Worm (Caenorhabditis elegans) whole organism, early embryonic: Measurements from ENCODE around the gene nhr-159.

Experiments
- B0310.2 ChIP-seq: sonication (generic microtip); optimal IDR thresholded peaks from 2 replicates; lab custom pipeline; 2016; ENCODE audit warnings: mild to moderate bottlenecking, missing genetic modification characterization, missing compliant biosample characterization
- F13C5.2 ChIP-seq: sonication (generic microtip); optimal IDR thresholded peaks from 2 replicates; lab custom pipeline; 2017; ENCODE audit warnings: mild to moderate bottlenecking, missing genetic modification characterization, inconsistent platforms, missing compliant biosample characterization
- aly-1 ChIP-seq: sonication (generic microtip); optimal IDR thresholded peaks from 2 replicates; lab custom pipeline; 2016; ENCODE audit warnings: missing genetic modification characterization, missing compliant biosample characterization
- ama-1 ChIP-seq: fragments of 150-350 bp; optimal IDR thresholded peaks from 2 replicates; lab custom pipeline; 2014
- ceh-13 ChIP-seq: fragments of 200-800 bp; sonication (Bioruptor generic); optimal IDR thresholded peaks from 2 replicates; lab custom pipeline; 2018; ENCODE audit warnings: mild to moderate bottlenecking, missing genetic modification characterization, missing compliant biosample characterization
- ceh-36 ChIP-seq: sonication (generic microtip); optimal IDR thresholded peaks from 2 replicates; lab custom pipeline; 2016; ENCODE audit warnings: missing genetic modification characterization, inconsistent platforms, missing compliant biosample characterization
- ets-7 ChIP-seq: sonication (generic microtip); optimal IDR thresholded peaks from 2 replicates; lab custom pipeline; 2016; ENCODE audit warnings: missing genotype, missing genetic modification characterization, missing compliant biosample characterization
- flt-1 ChIP-seq: fragments of 200-800 bp; sonication (Bioruptor generic); IDR thresholded peaks from 2 replicates; pipeline ENCODE4 v1.3.6; 2022; ENCODE audit warnings: missing genetic modification characterization, missing compliant biosample characterization
- hmbx-1 ChIP-seq: sonication (generic microtip); optimal IDR thresholded peaks from 2 replicates; lab custom pipeline; 2016; ENCODE audit warnings: mild to moderate bottlenecking, missing genetic modification characterization, missing compliant biosample characterization
- hmg-4 ChIP-seq: fragments of 200-800 bp; sonication (Bioruptor generic); optimal IDR thresholded peaks from 2 replicates; lab custom pipeline; 2018; ENCODE audit warnings: mild to moderate bottlenecking, missing genetic modification characterization, missing compliant biosample characterization
- hnd-1 ChIP-seq: sonication (generic microtip); optimal IDR thresholded peaks from 2 replicates; lab custom pipeline; 2016; ENCODE audit warnings: missing genetic modification characterization, missing compliant biosample characterization
- pes-1 ChIP-seq: fragments of 200-800 bp; sonication (Bioruptor generic); IDR thresholded peaks from 2 replicates; pipeline ENCODE4 v1.3.6; 2022; ENCODE audit warnings: missing genetic modification reagents, missing genetic modification characterization, missing compliant biosample characterization
- scrt-1 ChIP-seq: fragments of 200-800 bp; sonication (Bioruptor generic); IDR thresholded peaks from 2 replicates; pipeline ENCODE4 v1.3.6; 2022; ENCODE audit warnings: missing genetic modification characterization, missing compliant biosample characterization
- sea-1 ChIP-seq: fragments of 200-800 bp; sonication (Bioruptor generic); conservative IDR thresholded peaks from 2 replicates; pipeline ENCODE4 v1.3.6; 2022; ENCODE audit warnings: missing genetic modification characterization, missing compliant biosample characterization
- tbx-11 ChIP-seq: fragments of 200-800 bp; sonication (Bioruptor generic); IDR thresholded peaks from 2 replicates; pipeline ENCODE4 v1.3.6; 2022; ENCODE audit warnings: missing genetic modification characterization, missing compliant biosample characterization
- tbx-37 ChIP-seq: fragments of 200-800 bp; sonication (Bioruptor generic); conservative IDR thresholded peaks from 2 replicates; pipeline ENCODE4 v1.3.6; 2022; ENCODE audit warnings: missing genetic modification reagents, missing genetic modification characterization, missing compliant biosample characterization
- tra-4 ChIP-seq: sonication (generic microtip); optimal IDR thresholded peaks from 2 replicates; lab custom pipeline; 2017; ENCODE audit warnings: missing genetic modification characterization, missing compliant biosample characterization

The nhr-159 gene

DNA sequence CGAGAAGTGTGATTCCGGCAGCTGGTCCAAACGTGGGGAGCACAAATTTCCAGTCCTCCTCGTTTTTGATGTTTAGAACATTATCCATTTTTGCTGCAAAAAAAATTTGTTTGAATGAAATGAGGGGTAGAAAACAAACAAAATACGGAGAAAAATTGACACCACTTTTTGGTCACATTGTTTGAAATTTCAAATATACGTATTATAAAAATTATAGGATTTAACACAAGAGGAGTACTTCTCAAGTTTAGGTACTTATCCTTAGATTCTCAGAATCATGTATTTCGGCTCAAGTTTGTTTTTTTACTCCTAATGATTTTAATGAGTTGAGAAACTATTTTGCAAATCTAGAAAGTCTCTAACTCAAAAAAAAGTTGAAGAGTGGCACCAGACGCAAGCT, 13.8 kb upstream of the nhr-159 start, which contains the start of gene C17E7.12:
C17E7.12 (minus strand) TSS at position 101 of the 400 bp plus-strand sequence.
- no peak for TF ChIP-seq ceh-13 (GFP tag; lab: Kevin White, UChicago)
- TF ChIP-seq hmbx-1 (tag; lab: Kevin White, UChicago), result no peak
- no peak for TF ChIP-seq hmg-4
- TF ChIP-seq F13C5.2, result no peak
- TF ChIP-seq aly-1 (tag; lab: Kevin White, UChicago), result no peak
- TF ChIP-seq tbx-37 (GFP tag; lab: Robert Waterston, UW), result no peak
- TF ChIP-seq hnd-1 (tag; lab: Kevin White, UChicago), result no peak
- no peak for TF ChIP-seq ama-1 (lab: Kevin White, UChicago)

DNA sequence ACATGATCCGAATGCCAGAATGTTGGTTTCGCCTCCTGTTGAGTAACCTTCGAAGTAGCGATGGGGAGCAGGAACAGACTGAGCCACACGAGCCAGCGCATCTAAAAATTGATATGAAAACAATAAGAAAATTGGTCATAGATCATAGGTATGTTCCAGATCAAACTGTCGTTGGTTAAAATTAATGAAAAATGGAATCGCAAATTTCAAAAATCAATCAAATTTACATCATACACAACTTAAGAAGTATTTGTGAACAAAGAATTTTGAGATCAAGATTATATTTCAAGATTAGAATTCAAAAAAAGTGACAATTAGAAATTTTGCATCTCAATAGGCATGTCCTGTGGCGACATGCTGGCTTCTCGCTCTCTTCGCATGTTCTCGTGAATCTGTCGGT, 12.6 kb upstream of the nhr-159 start, which contains the start of gene C17E7.9:
C17E7.9 (minus strand) TSS at position 101 of the 400 bp plus-strand sequence.
- no peak for TF ChIP-seq sea-1 (GFP tag; lab: Robert Waterston, UW)
- TF ChIP-seq flt-1 (GFP tag; lab: Robert Waterston, UW), result no peak
- TF ChIP-seq ets-7, result no peak
- TF ChIP-seq tbx-37 (GFP tag; lab: Robert Waterston, UW), result no peak
- no peak for TF ChIP-seq ceh-13 (GFP tag; lab: Kevin White, UChicago)
- TF ChIP-seq scrt-1 (GFP tag; lab: Robert Waterston, UW), result no peak
- no peak for TF ChIP-seq hmbx-1 (tag; lab: Kevin White, UChicago)
- no peak for TF ChIP-seq ama-1 (lab: Kevin White, UChicago)
- no peak for TF ChIP-seq F13C5.2
- TF ChIP-seq tra-4 (tag; lab: Kevin White, UChicago), result no peak
- TF ChIP-seq aly-1 (tag; lab: Kevin White, UChicago), result no peak
- no peak for TF ChIP-seq pes-1 (GFP tag; lab: Robert Waterston, UW)
- no peak for TF ChIP-seq B0310.2 (tag; lab: Kevin White, UChicago)
- TF ChIP-seq hmg-4, result no peak
- no peak for TF ChIP-seq tbx-11 (GFP tag; lab: Robert Waterston, UW)
- no peak for TF ChIP-seq ceh-36 (tag; lab: Kevin White, UChicago)
- no peak for TF ChIP-seq hnd-1 (tag; lab: Kevin White, UChicago)

DNA sequence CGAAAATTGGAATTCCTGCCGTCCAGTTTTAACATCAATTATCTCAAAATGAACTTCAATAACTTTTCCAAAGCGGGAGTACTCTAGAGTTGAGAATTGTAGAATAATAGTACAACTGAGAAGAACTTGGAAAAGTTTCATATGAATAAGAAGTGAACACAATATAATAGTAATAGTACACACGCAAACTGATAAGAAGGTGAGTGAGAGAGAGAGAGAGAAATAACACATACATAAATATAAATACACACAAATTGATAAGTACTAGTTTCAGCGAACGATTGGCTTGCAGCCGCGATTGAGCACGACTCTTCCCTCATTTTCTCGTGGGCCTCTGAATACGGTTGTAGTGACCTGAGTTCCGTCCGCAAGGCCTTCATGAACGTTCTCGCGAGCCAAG, 11.0 kb upstream of the nhr-159 start, which contains the start of gene C17E7.13:
C17E7.13 (minus strand) TSS at position 176 of the 400 bp plus-strand sequence.
- TF ChIP-seq flt-1 (GFP tag; lab: Robert Waterston, UW) (no peak), ets-7 (no peak), ama-1 (lab: Kevin White, UChicago) (no peak), tbx-11 (GFP tag; lab: Robert Waterston, UW) (no peak), hnd-1 (tag; lab: Kevin White, UChicago) (no peak), sea-1 (GFP tag; lab: Robert Waterston, UW) (no peak), hmg-4 (no peak), tra-4 (tag; lab: Kevin White, UChicago) (no peak), ceh-13 (GFP tag; lab: Kevin White, UChicago) (no peak), hmbx-1 (tag; lab: Kevin White, UChicago) (no peak), tbx-37 (GFP tag; lab: Robert Waterston, UW) (no peak), F13C5.2 (no peak), pes-1 (GFP tag; lab: Robert Waterston, UW) (no peak), B0310.2 (tag; lab: Kevin White, UChicago) (no peak), aly-1 (tag; lab: Kevin White, UChicago) (no peak), ceh-36 (tag; lab: Kevin White, UChicago) (no peak), scrt-1 (GFP tag; lab: Robert Waterston, UW) (no peak)

DNA sequence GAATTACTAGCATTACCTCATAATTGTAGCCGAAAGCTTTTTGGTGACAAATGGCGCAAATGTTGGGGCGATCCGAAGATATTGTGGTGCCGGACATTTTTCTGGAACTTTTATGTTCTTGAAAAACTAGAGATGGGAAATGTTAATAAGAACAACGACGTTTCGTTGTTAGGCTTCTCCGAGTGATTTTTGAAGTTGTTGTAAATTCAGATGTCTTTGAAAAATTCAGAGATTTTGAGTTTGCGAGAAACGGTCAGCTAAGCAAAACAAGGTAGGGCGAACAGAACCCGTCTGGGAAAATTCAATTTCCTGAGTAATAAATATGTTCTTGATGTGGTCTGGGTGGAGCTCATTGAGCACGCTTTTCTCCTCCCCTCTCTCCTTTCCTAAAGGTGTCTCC, 8.0 kb upstream of the nhr-159 start, which contains the start of gene nhr-124:
nhr-124 (minus strand) TSS at position 101 of the 400 bp plus-strand sequence.
- no peak for TF ChIP-seq scrt-1 (GFP tag; lab: Robert Waterston, UW)
- TF ChIP-seq pes-1 (GFP tag; lab: Robert Waterston, UW), result no peak
- TF ChIP-seq ama-1 (lab: Kevin White, UChicago), result no peak

DNA sequence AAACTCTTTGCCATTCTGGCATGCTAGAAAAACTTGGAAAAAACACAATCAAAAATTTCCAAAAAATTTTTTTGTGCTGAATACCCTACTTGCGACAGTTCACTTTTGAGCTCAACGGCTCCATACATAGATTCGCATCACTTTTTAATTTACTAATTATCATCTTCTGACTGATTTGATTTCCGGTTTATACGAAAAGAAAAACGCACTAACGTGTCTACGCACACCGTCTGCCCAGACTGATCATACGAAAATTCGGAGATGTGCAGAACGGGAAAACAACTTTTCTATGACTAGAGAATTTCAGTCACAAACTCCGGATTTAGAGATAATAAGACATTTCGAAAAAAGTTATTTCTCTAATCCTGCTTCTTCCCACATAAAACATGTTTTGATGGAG, 6.4 kb upstream of the nhr-159 start:
- TF ChIP-seq F13C5.2 (no peak), ceh-13 (GFP tag; lab: Kevin White, UChicago) (no peak), sea-1 (GFP tag; lab: Robert Waterston, UW) (no peak), tbx-37 (GFP tag; lab: Robert Waterston, UW) (no peak), pes-1 (GFP tag; lab: Robert Waterston, UW) (no peak), tbx-11 (GFP tag; lab: Robert Waterston, UW) (no peak), hnd-1 (tag; lab: Kevin White, UChicago) (no peak), B0310.2 (tag; lab: Kevin White, UChicago) (no peak), hmg-4 (no peak), scrt-1 (GFP tag; lab: Robert Waterston, UW) (no peak), hmbx-1 (tag; lab: Kevin White, UChicago) (no peak), ets-7 (no peak), ceh-36 (tag; lab: Kevin White, UChicago) (no peak), aly-1 (tag; lab: Kevin White, UChicago) (no peak), ama-1 (lab: Kevin White, UChicago) (no peak), tra-4 (tag; lab: Kevin White, UChicago) (no peak), flt-1 (GFP tag; lab: Robert Waterston, UW) (no peak)

DNA sequence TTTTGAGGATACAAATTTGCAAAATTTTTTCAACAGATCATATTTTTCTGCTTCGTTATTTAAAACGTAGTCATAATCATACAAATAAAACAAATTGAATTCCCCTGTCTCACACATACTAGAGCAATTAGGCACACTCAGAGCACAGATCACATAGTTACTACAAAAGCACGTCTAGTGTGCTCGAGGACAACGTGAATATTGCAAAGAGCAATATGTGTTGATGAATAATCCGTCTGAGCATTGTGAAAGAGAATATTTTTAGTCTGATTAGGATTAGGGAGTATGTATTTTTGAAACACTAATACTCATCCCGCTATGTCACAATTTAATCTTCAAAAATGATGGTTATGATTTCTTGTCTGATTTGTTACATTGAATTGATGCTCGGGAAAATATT, 881 bp downstream of the nhr-159 start:
- no peak for TF ChIP-seq aly-1 (tag; lab: Kevin White, UChicago)
- TF ChIP-seq ceh-13 (GFP tag; lab: Kevin White, UChicago), result no peak
- no peak for TF ChIP-seq tbx-11 (GFP tag; lab: Robert Waterston, UW)
- TF ChIP-seq hmbx-1 (tag; lab: Kevin White, UChicago), result no peak
- TF ChIP-seq F13C5.2, result no peak
- TF ChIP-seq ceh-36 (tag; lab: Kevin White, UChicago), result no peak
- no peak for TF ChIP-seq tbx-37 (GFP tag; lab: Robert Waterston, UW)
- TF ChIP-seq B0310.2 (tag; lab: Kevin White, UChicago), result no peak
- no peak for TF ChIP-seq ets-7
- TF ChIP-seq flt-1 (GFP tag; lab: Robert Waterston, UW), result no peak
- no peak for TF ChIP-seq ama-1 (lab: Kevin White, UChicago)
- TF ChIP-seq scrt-1 (GFP tag; lab: Robert Waterston, UW), result no peak
- no peak for TF ChIP-seq pes-1 (GFP tag; lab: Robert Waterston, UW)
- no peak for TF ChIP-seq sea-1 (GFP tag; lab: Robert Waterston, UW)
- TF ChIP-seq tra-4 (tag; lab: Kevin White, UChicago), result no peak
- TF ChIP-seq hmg-4, result no peak
